Worm (Caenorhabditis elegans) whole organism, L4/young adult: Measurements from ENCODE around the gene C01B10.7.
"Not testable (repeated sequence)": the region's sequence is repeated elsewhere in the genome, so short reads cannot be mapped to it uniquely, and the experiment has no call there.

Source experiments
- W03F9.2 ChIP-seq: fragments of 150-350 bp; optimal IDR thresholded peaks from 2 replicates; lab custom pipeline; 2014; ENCODE audit warnings: missing biosample characterization, missing genetic modification characterization
- dao-5 ChIP-seq: sonication (generic microtip); optimal IDR thresholded peaks from 2 replicates; lab custom pipeline; 2016; ENCODE audit warnings: missing genotype, missing genetic modification characterization, moderate library complexity, missing compliant biosample characterization
- him-1 ChIP-seq: sonication (generic microtip); optimal IDR thresholded peaks from 2 replicates; lab custom pipeline; 2016; ENCODE audit warnings: missing genotype, missing genetic modification reagents, missing genetic modification characterization, missing compliant biosample characterization

DNA sequence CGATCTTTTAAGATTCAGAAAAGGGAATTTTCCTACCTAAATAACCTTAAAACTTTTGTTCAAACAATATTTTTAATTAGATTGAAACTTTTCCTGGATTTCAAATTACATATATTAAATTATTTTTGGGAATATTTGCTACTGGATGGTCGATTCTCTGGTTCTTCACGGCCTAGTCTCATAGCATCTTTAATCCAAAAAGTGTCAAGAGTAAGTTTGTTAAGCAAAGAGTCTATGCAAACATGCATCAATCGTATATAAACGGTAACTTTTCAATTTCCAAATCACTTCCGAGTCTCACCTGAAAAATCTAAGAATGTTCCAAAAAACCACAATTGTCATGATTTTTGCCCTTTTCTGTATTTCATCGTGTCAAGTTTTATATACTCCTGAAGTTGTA is 40.4 kb upstream of the C01B10.7 start, which contains the start of gene nspb-4:
- TF ChIP-seq him-1 (tag; lab: Kevin White, UChicago); dao-5 (tag; lab: Kevin White, UChicago); W03F9.2: not testable (repeated sequence)
